Fruit fly (Drosophila melanogaster) whole organism, embryonic: ENCODE data around the gene CG42671.

Source experiments
- Aef1 ChIP-seq: fragments of 200-800 bp; sonication (Bioruptor generic); IDR thresholded peaks from 3 replicates; pipeline ENCODE4 v1.3.6; 2022; ENCODE audit warnings: missing biosample characterization, missing genetic modification characterization
- B-H1 ChIP-seq: fragments of 200-800 bp; sonication (Bioruptor generic); IDR thresholded peaks from 3 replicates; pipeline ENCODE4 v1.3.6; 2022; ENCODE audit warnings: missing biosample characterization, missing genetic modification characterization
- Bgb ChIP-seq: fragments of 200-800 bp; sonication (Bioruptor generic); IDR thresholded peaks from 2 replicates; pipeline ENCODE4 v1.3.6; 2022; ENCODE audit warnings: missing biosample characterization, missing genetic modification characterization; ENCODE audit not compliant: partially characterized antibody
- BtbVII ChIP-seq: fragments of 200-800 bp; sonication (Bioruptor generic); optimal IDR thresholded peaks from 3 replicates; lab custom pipeline; 2017; ENCODE audit warnings: missing biosample characterization, mild to moderate bottlenecking, missing genetic modification characterization
- CG10147 ChIP-seq: fragments of 200-800 bp; sonication (Bioruptor generic); optimal IDR thresholded peaks from 2 replicates; lab custom pipeline; 2019; ENCODE audit warnings: missing biosample characterization, mild to moderate bottlenecking, missing genetic modification characterization, moderate library complexity
- CG10431 ChIP-seq: fragments of 200-800 bp; sonication (Bioruptor generic); optimal IDR thresholded peaks from 3 replicates; lab custom pipeline; 2018; ENCODE audit warnings: missing biosample characterization, mild to moderate bottlenecking, missing genetic modification characterization
- CG10959 ChIP-seq: fragments of 200-800 bp; sonication (Bioruptor generic); IDR thresholded peaks from 2 replicates; pipeline ENCODE4 v1.3.6; 2022; ENCODE audit warnings: missing biosample characterization, missing genetic modification characterization
- CG12299 ChIP-seq: fragments of 200-800 bp; sonication (Bioruptor generic); optimal IDR thresholded peaks from 2 replicates; lab custom pipeline; 2018; ENCODE audit warnings: missing biosample characterization, mild to moderate bottlenecking, missing genetic modification characterization
- CG1233 ChIP-seq: fragments of 200-800 bp; sonication (Bioruptor generic); optimal IDR thresholded peaks from 4 replicates; lab custom pipeline; 2018; ENCODE audit warnings: missing biosample characterization, mild to moderate bottlenecking, missing genetic modification characterization
- CG14050 ChIP-seq: fragments of 200-800 bp; sonication (Bioruptor generic); IDR thresholded peaks from 3 replicates; pipeline ENCODE4 v1.3.6; 2022; ENCODE audit warnings: missing biosample characterization, missing genetic modification characterization
- CG17829 ChIP-seq: fragments of 200-800 bp; optimal IDR thresholded peaks from 2 replicates; lab custom pipeline; 2019; ENCODE audit warnings: missing biosample characterization, mild to moderate bottlenecking, missing genetic modification characterization, moderate library complexity
- CG2129 ChIP-seq: fragments of 200-800 bp; sonication (Bioruptor generic); IDR thresholded peaks from 2 replicates; pipeline ENCODE4 v1.3.6; 2022; ENCODE audit warnings: missing biosample characterization, missing genetic modification characterization; ENCODE audit not compliant: partially characterized antibody
- CG3281 ChIP-seq: fragments of 200-800 bp; sonication (Bioruptor generic); optimal IDR thresholded peaks from 3 replicates; lab custom pipeline; 2017; ENCODE audit warnings: missing biosample characterization, mild to moderate bottlenecking, missing genetic modification characterization
- CG33557 ChIP-seq: fragments of 200-800 bp; sonication (Bioruptor generic); optimal IDR thresholded peaks from 2 replicates; lab custom pipeline; 2019; ENCODE audit warnings: missing biosample characterization, mild to moderate bottlenecking, missing genetic modification characterization, moderate library complexity
- CG42726 ChIP-seq: fragments of 200-800 bp; sonication (Bioruptor generic); IDR thresholded peaks from 2 replicates; pipeline ENCODE4 v1.3.6; 2022; ENCODE audit warnings: missing biosample characterization, missing genetic modification characterization; ENCODE audit not compliant: partially characterized antibody
- CG5953 ChIP-seq: fragments of 200-800 bp; sonication (Bioruptor generic); IDR thresholded peaks from 2 replicates; pipeline ENCODE4 v1.3.6; 2022; ENCODE audit warnings: missing biosample characterization, missing genetic modification characterization
- CG6689 ChIP-seq: fragments of 200-800 bp; sonication (Bioruptor generic); IDR thresholded peaks from 2 replicates; pipeline ENCODE4 v1.3.6; 2022; ENCODE audit warnings: missing biosample characterization, missing genetic modification characterization
- CG8944 ChIP-seq: fragments of 200-800 bp; sonication (Bioruptor generic); optimal IDR thresholded peaks from 3 replicates; lab custom pipeline; 2016; ENCODE audit warnings: missing biosample characterization, missing genetic modification characterization
- CG9609 ChIP-seq: fragments of 200-800 bp; sonication (Bioruptor generic); optimal IDR thresholded peaks from 3 replicates; lab custom pipeline; 2016; ENCODE audit warnings: missing biosample characterization, missing genetic modification characterization
- Dref ChIP-seq: fragments of 200-800 bp; sonication (Bioruptor generic); IDR thresholded peaks from 2 replicates; pipeline ENCODE4 v1.3.6; 2022; ENCODE audit warnings: missing biosample characterization, missing genetic modification characterization
- Fer2 ChIP-seq: fragments of 200-800 bp; sonication (Bioruptor generic); optimal IDR thresholded peaks from 2 replicates; lab custom pipeline; 2018; ENCODE audit warnings: missing biosample characterization, mild to moderate bottlenecking, missing genetic modification characterization, moderate library complexity
- H15 ChIP-seq: fragments of 200-800 bp; sonication (Bioruptor generic); IDR thresholded peaks from 3 replicates; pipeline ENCODE4 v1.3.6; 2022; ENCODE audit warnings: missing biosample characterization, missing genetic modification characterization
- Hey ChIP-seq: fragments of 200-800 bp; sonication (Bioruptor generic); optimal IDR thresholded peaks from 3 replicates; lab custom pipeline; 2018; ENCODE audit warnings: missing biosample characterization, mild to moderate bottlenecking, missing genetic modification characterization
- Lpt ChIP-seq: fragments of >200 bp; optimal IDR thresholded peaks from 2 replicates; lab custom pipeline; 2018; ENCODE audit warnings: missing biosample characterization, missing genetic modification characterization
- MTF-1 ChIP-seq: fragments of 200-800 bp; sonication (Bioruptor generic); optimal IDR thresholded peaks from 2 replicates; lab custom pipeline; 2018; ENCODE audit warnings: missing biosample characterization, mild to moderate bottlenecking, missing genetic modification characterization, borderline replicate concordance
- Oaz ChIP-seq: fragments of 200-800 bp; sonication (Bioruptor generic); IDR thresholded peaks from 2 replicates; pipeline ENCODE4 v1.3.6; 2022; ENCODE audit warnings: missing biosample characterization, missing genetic modification characterization
- Sox102F ChIP-seq: fragments of 200-800 bp; sonication (Bioruptor generic); optimal IDR thresholded peaks from 2 replicates; lab custom pipeline; 2018; ENCODE audit warnings: missing biosample characterization, mild to moderate bottlenecking, missing genetic modification characterization, moderate library complexity
- Sry-δ ChIP-seq: fragments of 200-800 bp; sonication (Bioruptor generic); optimal IDR thresholded peaks from 2 replicates; lab custom pipeline; 2016; ENCODE audit warnings: missing biosample characterization, missing genetic modification characterization
- Trl ChIP-seq, 3 experiments: fragments of >200 bp in 2 of 3; fragments of 200-800 bp in 1 of 3; sonication (Bioruptor generic) in 1 of 3; optimal IDR thresholded peaks; 2 replicates in 1 of 3; 3 replicates in 2 of 3; lab custom pipeline; 2016 to 2017; ENCODE audit warnings: missing biosample characterization in 1 of 3, missing genetic modification characterization in 1 of 3
- ab ChIP-seq: fragments of 200-800 bp; sonication (Bioruptor generic); optimal IDR thresholded peaks from 2 replicates; lab custom pipeline; 2016; ENCODE audit warnings: missing biosample characterization, missing genetic modification characterization
- aop ChIP-seq: fragments of 200-800 bp; sonication (Bioruptor generic); IDR thresholded peaks from 2 replicates; pipeline ENCODE4 v1.3.6; 2022; ENCODE audit warnings: missing biosample characterization, missing genetic modification characterization
- bigmax ChIP-seq: fragments of 200-800 bp; sonication (Bioruptor generic); optimal IDR thresholded peaks from 2 replicates; lab custom pipeline; 2018; ENCODE audit warnings: missing biosample characterization, mild to moderate bottlenecking, missing genetic modification characterization
- cad ChIP-seq: fragments of >200 bp; optimal IDR thresholded peaks from 2 replicates; lab custom pipeline; 2017; ENCODE audit warnings: missing biosample characterization, missing genetic modification characterization
- croc ChIP-seq: fragments of 200-800 bp; sonication (Bioruptor generic); conservative IDR thresholded peaks from 3 replicates; pipeline ENCODE4 v1.3.6; 2022; ENCODE audit warnings: missing biosample characterization, missing genetic modification characterization
- dimm ChIP-seq: fragments of 200-800 bp; sonication (Bioruptor generic); IDR thresholded peaks from 2 replicates; pipeline ENCODE4 v1.3.6; 2022; ENCODE audit warnings: missing biosample characterization, missing genetic modification characterization
- fd64A ChIP-seq: fragments of 200-800 bp; sonication (Bioruptor generic); optimal IDR thresholded peaks from 3 replicates; lab custom pipeline; 2018; ENCODE audit warnings: missing biosample characterization, mild to moderate bottlenecking, missing genetic modification characterization
- klu ChIP-seq: fragments of 200-800 bp; sonication (Bioruptor generic); IDR thresholded peaks from 2 replicates; pipeline ENCODE4 v1.3.6; 2022; ENCODE audit warnings: missing biosample characterization, missing genetic modification characterization
- oc ChIP-seq: fragments of 200-800 bp; sonication (Bioruptor generic); optimal IDR thresholded peaks from 2 replicates; lab custom pipeline; 2018; ENCODE audit warnings: missing biosample characterization, mild to moderate bottlenecking, missing genetic modification characterization, moderate library complexity
- onecut ChIP-seq: fragments of 200-800 bp; sonication (Bioruptor generic); IDR thresholded peaks from 2 replicates; pipeline ENCODE4 v1.3.6; 2022; ENCODE audit warnings: missing biosample characterization, missing genetic modification characterization
- pb ChIP-seq: fragments of 200-800 bp; sonication (Bioruptor generic); optimal IDR thresholded peaks from 3 replicates; lab custom pipeline; 2016; ENCODE audit warnings: missing biosample characterization, missing genetic modification characterization
- pita ChIP-seq: fragments of 200-800 bp; sonication (Bioruptor generic); optimal IDR thresholded peaks from 2 replicates; lab custom pipeline; 2017; ENCODE audit warnings: missing biosample characterization, mild to moderate bottlenecking, missing genetic modification characterization
- pros ChIP-seq: fragments of 200-800 bp; sonication (Bioruptor generic); optimal IDR thresholded peaks from 3 replicates; lab custom pipeline; 2019; ENCODE audit warnings: missing biosample characterization, mild to moderate bottlenecking, missing genetic modification characterization, moderate library complexity
- pum ChIP-seq: fragments of 200-800 bp; sonication (Bioruptor generic); optimal IDR thresholded peaks from 2 replicates; lab custom pipeline; 2016; ENCODE audit warnings: missing biosample characterization, missing genetic modification characterization
- pzg ChIP-seq: fragments of 200-800 bp; sonication (Bioruptor generic); optimal IDR thresholded peaks from 3 replicates; lab custom pipeline; 2018; ENCODE audit warnings: missing biosample characterization, mild to moderate bottlenecking, missing genetic modification characterization, moderate library complexity
- ro ChIP-seq: fragments of 200-800 bp; sonication (Bioruptor generic); IDR thresholded peaks from 2 replicates; pipeline ENCODE4 v1.3.6; 2022; ENCODE audit warnings: missing biosample characterization, missing genetic modification characterization
- salm ChIP-seq: fragments of 200-800 bp; sonication (Bioruptor generic); optimal IDR thresholded peaks from 2 replicates; lab custom pipeline; 2018; ENCODE audit warnings: missing biosample characterization, mild to moderate bottlenecking, missing genetic modification characterization
- tap ChIP-seq: fragments of 200-800 bp; optimal IDR thresholded peaks from 3 replicates; lab custom pipeline; 2019; ENCODE audit warnings: missing biosample characterization, mild to moderate bottlenecking, missing genetic modification characterization, moderate library complexity
- trem ChIP-seq: fragments of 200-800 bp; optimal IDR thresholded peaks from 3 replicates; lab custom pipeline; 2019; ENCODE audit warnings: missing biosample characterization, mild to moderate bottlenecking, missing genetic modification characterization, moderate library complexity
- vvl ChIP-seq: fragments of 200-800 bp; sonication (Bioruptor generic); IDR thresholded peaks from 2 replicates; pipeline ENCODE4 v1.3.6; 2022; ENCODE audit warnings: missing biosample characterization, missing genetic modification characterization

CG42671 gene

dm6 chr3L:11169299-11170181 lies 44.8 kb upstream of the CG42671 start, which contains the start of the genes wls and Adck5 (continued):
- TF ChIP-seq Trl (optimal IDR thresholded peaks at IDR 0.05; lab: Kevin White, UChicago) = no peak
- TF ChIP-seq Trl (GFP tag; optimal IDR thresholded peaks at IDR 0.05; lab: Kevin White, UChicago) = peak; percentile 23
- TF ChIP-seq Aef1 (GFP tag; lab: Robert Waterston, UW) = no peak
- no peak for TF ChIP-seq CG17829 (tag; lab: Kevin White, UChicago)
- no peak for TF ChIP-seq CG10147
- TF ChIP-seq BtbVII (GFP tag; lab: Kevin White, UChicago) = peak; percentile 79
- TF ChIP-seq CG33557 (GFP tag; lab: Kevin White, UChicago) = no peak
- TF ChIP-seq aop = no peak
- peak; percentile 25 for TF ChIP-seq salm
- peak; percentile 24; the same call in 1 of the 2 replicates for TF ChIP-seq Bgb (GFP tag; lab: Robert Waterston, UW)
- no peak for TF ChIP-seq CG3281 (GFP tag; lab: Kevin White, UChicago)
- no peak for TF ChIP-seq CG42726 (GFP tag; lab: Robert Waterston, UW)
- peak; percentile 25 for TF ChIP-seq Fer2 (tag; lab: Kevin White, UChicago)
- TF ChIP-seq B-H1 (GFP tag; lab: Robert Waterston, UW) = no peak
- peak; percentile 41 for TF ChIP-seq pzg (GFP tag; lab: Kevin White, UChicago)
- peak; percentile 2 for TF ChIP-seq CG9609 (GFP tag; lab: Kevin White, UChicago)
- TF ChIP-seq onecut (GFP tag; lab: Robert Waterston, UW) = no peak
- TF ChIP-seq CG6689 (GFP tag; lab: Robert Waterston, UW) = no peak
- no peak for TF ChIP-seq pita
- TF ChIP-seq Oaz (GFP tag; lab: Robert Waterston, UW) = no peak
- TF ChIP-seq CG14050 (GFP tag; lab: Robert Waterston, UW) = no peak
- TF ChIP-seq fd64A (GFP tag; lab: Kevin White, UChicago) = peak; percentile 22
- TF ChIP-seq CG1233 (GFP tag; lab: Kevin White, UChicago) = peak; percentile 41
- no peak for TF ChIP-seq oc
- no peak for TF ChIP-seq CG8944 (GFP tag; lab: Kevin White, UChicago)
- TF ChIP-seq bigmax = peak; percentile 41
- TF ChIP-seq CG10959 = no peak
- no peak for TF ChIP-seq pum (GFP tag; lab: Kevin White, UChicago)
- TF ChIP-seq ab (GFP tag; lab: Kevin White, UChicago) = no peak
- no peak for TF ChIP-seq ro (GFP tag; lab: Robert Waterston, UW)
- TF ChIP-seq Hey (tag; lab: Kevin White, UChicago) = peak; percentile 20
- peak; percentile 25 for TF ChIP-seq Sry-δ
- no peak for TF ChIP-seq tap (tag; lab: Kevin White, UChicago)
- peak; percentile 17 for TF ChIP-seq pb (GFP tag; lab: Kevin White, UChicago)
- 0 out of 2 replicates have a peak, but pooled peaks have one; percentile 30 for TF ChIP-seq vvl
- TF ChIP-seq croc (GFP tag; lab: Robert Waterston, UW) = no peak
- TF ChIP-seq CG10431 (GFP tag; lab: Kevin White, UChicago) = no peak
- TF ChIP-seq MTF-1 (GFP tag; lab: Kevin White, UChicago) = peak; percentile 80
- peak; percentile 5 for TF ChIP-seq trem
- TF ChIP-seq pros (GFP tag; lab: Kevin White, UChicago) = no peak
- TF ChIP-seq CG12299 (tag; lab: Kevin White, UChicago) = peak; percentile 46
- TF ChIP-seq CG5953 (GFP tag; lab: Robert Waterston, UW) = no peak
- TF ChIP-seq Dref (GFP tag; lab: Robert Waterston, UW) = no peak
- TF ChIP-seq Lpt (GFP tag; lab: Kevin White, UChicago) = no peak
- no peak for TF ChIP-seq CG2129 (GFP tag; lab: Robert Waterston, UW)
- TF ChIP-seq H15 (GFP tag; lab: Robert Waterston, UW) = no peak
- TF ChIP-seq klu = no peak
- no peak for TF ChIP-seq cad
- no peak for TF ChIP-seq Sox102F (GFP tag; lab: Kevin White, UChicago)
- no peak for TF ChIP-seq dimm
